Worm (Caenorhabditis elegans) whole organism, mixed stage, embryonic: Measurements from ENCODE around the gene M70.1.

Source experiments
- M03D4.4 ChIP-seq: sonication (generic microtip); optimal IDR thresholded peaks from 2 replicates; lab custom pipeline; 2017; ENCODE audit warnings: mild to moderate bottlenecking, missing genetic modification characterization, missing compliant biosample characterization
- blmp-1 ChIP-seq: fragments of 150-350 bp; optimal IDR thresholded peaks from 2 replicates; lab custom pipeline; 2014; ENCODE audit warnings: missing biosample characterization, missing genetic modification characterization
- elt-1 ChIP-seq: sonication (generic microtip); optimal IDR thresholded peaks from 2 replicates; lab custom pipeline; 2017; ENCODE audit warnings: missing genetic modification characterization, mild to moderate bottlenecking, missing compliant biosample characterization, antibody characterized with exemption, moderate library complexity, borderline replicate concordance; ENCODE audit not compliant: insufficient read depth
- hlh-1 ChIP-seq: fragments of 150-350 bp; optimal IDR thresholded peaks from 2 replicates; lab custom pipeline; 2014; ENCODE audit warnings: missing biosample characterization, missing genetic modification reagents, missing genetic modification characterization
- lin-13 ChIP-seq: fragments of 150-350 bp; optimal IDR thresholded peaks from 2 replicates; lab custom pipeline; 2014; ENCODE audit warnings: missing biosample characterization, missing genetic modification characterization
- mab-5 ChIP-seq: fragments of 150-350 bp; optimal IDR thresholded peaks from 2 replicates; lab custom pipeline; 2014; ENCODE audit warnings: missing biosample characterization, missing genetic modification characterization
- mep-1 ChIP-seq: fragments of 150-350 bp; optimal IDR thresholded peaks from 2 replicates; lab custom pipeline; 2017; ENCODE audit warnings: missing biosample characterization, missing genetic modification reagents, missing genetic modification characterization, inconsistent platforms
- nhr-12 ChIP-seq: fragments of 150-350 bp; optimal IDR thresholded peaks from 2 replicates; lab custom pipeline; 2014; ENCODE audit warnings: missing biosample characterization, missing genetic modification characterization
- nhr-76 ChIP-seq: sonication (generic microtip); optimal IDR thresholded peaks from 2 replicates; lab custom pipeline; 2017; ENCODE audit warnings: missing biosample characterization, missing genetic modification characterization
- sem-2 ChIP-seq: fragments of 200-800 bp; sonication (Bioruptor generic); optimal IDR thresholded peaks from 2 replicates; lab custom pipeline; 2018; ENCODE audit warnings: mild to moderate bottlenecking, missing genetic modification characterization, missing compliant biosample characterization
- snpc-4 ChIP-seq: fragments of 150-350 bp; optimal IDR thresholded peaks from 2 replicates; lab custom pipeline; 2014; ENCODE audit warnings: missing biosample characterization, missing genetic modification characterization
- unc-62 ChIP-seq: fragments of 150-350 bp; optimal IDR thresholded peaks from 2 replicates; lab custom pipeline; 2014; ENCODE audit warnings: missing biosample characterization, missing genetic modification reagents, missing genetic modification characterization
- ztf-11 ChIP-seq: fragments of 150-350 bp; optimal IDR thresholded peaks from 2 replicates; lab custom pipeline; 2014; ENCODE audit warnings: missing biosample characterization, missing genetic modification characterization

DNA sequence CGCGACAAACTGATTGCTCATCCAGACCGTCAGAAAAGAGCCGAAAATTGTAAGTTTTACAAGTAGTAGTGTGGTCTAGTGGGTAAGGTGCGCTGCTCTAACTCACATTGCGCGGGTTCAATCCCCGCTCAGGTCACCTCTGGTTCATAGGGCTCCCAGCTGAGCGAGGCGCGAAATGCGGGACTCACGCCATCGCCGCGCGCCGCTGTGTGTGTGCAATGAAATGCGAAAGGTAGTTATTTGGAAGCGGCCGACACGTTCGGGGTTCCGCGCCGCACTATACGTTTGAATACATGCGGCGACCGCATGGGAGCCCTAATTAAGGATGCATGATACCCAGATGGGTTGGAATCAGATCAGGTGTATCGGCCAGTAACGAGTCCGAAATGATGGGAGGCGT is 485 bp downstream of the M70.1 start:
- TF ChIP-seq nhr-12: no peak
- no peak for TF ChIP-seq nhr-76 (tag; lab: Kevin White, UChicago)
- TF ChIP-seq snpc-4: no peak
- TF ChIP-seq sem-2 (GFP tag; lab: Kevin White, UChicago): no peak
- no peak for TF ChIP-seq unc-62 (GFP tag; lab: Kevin White, UChicago)
- no peak for TF ChIP-seq hlh-1
- TF ChIP-seq lin-13 (tag; lab: Kevin White, UChicago): no peak
- no peak for TF ChIP-seq mab-5 (tag; lab: Kevin White, UChicago)
- no peak for TF ChIP-seq M03D4.4 (tag; lab: Kevin White, UChicago)
- TF ChIP-seq ztf-11 (tag; lab: Kevin White, UChicago): no peak
- TF ChIP-seq elt-1: no peak
- TF ChIP-seq mep-1: no peak
- no peak for TF ChIP-seq blmp-1
